Worm (Caenorhabditis elegans): ENCODE results near the gene F26F2.10.
"Not testable (repeated sequence)": the region's sequence is repeated elsewhere in the genome, so short reads cannot be mapped to it uniquely, and the experiment has no call there.

The F26F2.10 gene

ce11 chrV:20564054-20564453, 30.6 kb downstream of the F26F2.10 start, which contains the start of gene F26F2.13:
Gene F26F2.13 (plus strand): TSS chrV:20564354.
- TF ChIP-seq W03F9.2, dao-5, him-1 (tag; optimal IDR thresholded peaks at IDR 0.05): not testable (repeated sequence)

- TF ChIP-seq W03F9.2 (tag; optimal IDR thresholded peaks at IDR 0.05) (no peak), dao-5 (tag; optimal IDR thresholded peaks at IDR 0.05) (no peak), him-1 (tag; optimal IDR thresholded peaks at IDR 0.05) (no peak)
Measured at ce11 chrV:20561795-20562194, 32.9 kb downstream of the F26F2.10 start, which contains the start of gene F26F2.1. Gene F26F2.1 (minus strand): TSS chrV:20561895.

- TF ChIP-seq W03F9.2 (tag; optimal IDR thresholded peaks at IDR 0.05) (no peak), him-1 (tag; optimal IDR thresholded peaks at IDR 0.05) (no peak), dao-5 (tag; optimal IDR thresholded peaks at IDR 0.05) (no peak)
Measured at ce11 chrV:20558270-20558669, 36.4 kb downstream of the F26F2.10 start, which contains the start of gene abf-4. Gene abf-4 (minus strand): TSS chrV:20558370.

DNA sequence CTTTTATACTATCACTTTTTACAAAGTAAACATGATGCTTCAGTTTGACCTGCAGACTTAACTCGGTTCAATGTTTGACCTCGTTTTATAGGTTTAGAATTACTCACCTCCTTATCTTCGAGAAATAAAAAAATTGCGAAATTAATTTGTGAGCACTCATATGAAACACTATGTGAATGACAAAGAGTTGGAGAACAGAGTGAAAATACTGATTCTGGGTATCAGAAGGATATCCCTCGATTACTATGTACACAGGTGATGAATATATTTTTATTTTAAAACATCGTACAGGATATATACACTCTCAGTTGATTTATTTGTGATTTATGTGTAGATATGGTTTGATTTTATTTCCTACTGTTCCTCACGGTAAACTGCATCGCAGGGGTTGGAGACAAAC, 38.4 kb downstream of the F26F2.10 start, which contains the start of gene Y38H6C.23:
TSS of gene Y38H6C.23 (minus strand) at position 101 of the 400 bp plus-strand sequence.
- TF ChIP-seq W03F9.2 (tag; optimal IDR thresholded peaks at IDR 0.05) (no peak), him-1 (tag; optimal IDR thresholded peaks at IDR 0.05) (no peak), dao-5 (tag; optimal IDR thresholded peaks at IDR 0.05) (no peak)

ce11 chrV:20555120-20555519, 39.5 kb downstream of the F26F2.10 start, which contains the start of gene Y38H6C.21:
Gene Y38H6C.21 (minus strand): TSS chrV:20555267.
- TF ChIP-seq him-1 (tag; optimal IDR thresholded peaks at IDR 0.05) = no peak
- no peak for TF ChIP-seq dao-5 (tag; optimal IDR thresholded peaks at IDR 0.05)
- no peak for TF ChIP-seq W03F9.2 (tag; optimal IDR thresholded peaks at IDR 0.05)

- no peak for TF ChIP-seq him-1 (tag; optimal IDR thresholded peaks at IDR 0.05)
- no peak for TF ChIP-seq dao-5 (tag; optimal IDR thresholded peaks at IDR 0.05)
- no peak for TF ChIP-seq W03F9.2 (tag; optimal IDR thresholded peaks at IDR 0.05)
Measured at ce11 chrV:20552971-20553370, 41.7 kb downstream of the F26F2.10 start, which contains the start of gene vmo-1. Gene vmo-1 (minus strand): TSS chrV:20553071.

DNA sequence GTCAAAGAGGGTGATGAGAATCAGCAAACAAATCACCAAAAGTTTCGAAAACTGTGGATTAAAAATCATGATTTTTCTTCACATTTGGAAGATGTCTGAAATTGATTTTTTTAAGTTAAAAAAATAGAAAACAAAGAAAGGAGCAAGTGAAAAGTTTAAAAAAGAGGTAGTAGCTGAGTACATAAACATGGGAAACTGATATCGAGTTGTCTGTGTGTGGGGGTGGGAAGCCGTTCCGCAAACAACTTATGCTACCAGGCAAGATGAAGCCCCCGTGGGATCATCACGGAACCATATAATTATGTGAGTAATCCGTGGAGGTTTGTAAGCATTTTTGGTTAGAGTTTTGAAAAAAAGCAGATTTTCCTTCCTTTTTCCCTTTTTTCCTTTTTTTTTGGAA, 43.5 kb downstream of the F26F2.10 start, which contains the start of gene Y38H6C.20:
TSS of gene Y38H6C.20 (minus strand) at position 101 of the 400 bp plus-strand sequence.
- TF ChIP-seq dao-5 (tag; optimal IDR thresholded peaks at IDR 0.05) (no peak), W03F9.2 (tag; optimal IDR thresholded peaks at IDR 0.05) (no peak), him-1 (tag; optimal IDR thresholded peaks at IDR 0.05) (no peak)

ce11 chrV:20547048-20547447, 47.6 kb downstream of the F26F2.10 start, which contains the start of gene Y38H6C.18:
Gene Y38H6C.18 (minus strand): TSS chrV:20547148.
- TF ChIP-seq dao-5 (tag; optimal IDR thresholded peaks at IDR 0.05) (no peak), him-1 (tag; optimal IDR thresholded peaks at IDR 0.05) (no peak), W03F9.2 (tag; optimal IDR thresholded peaks at IDR 0.05) (no peak)

DNA sequence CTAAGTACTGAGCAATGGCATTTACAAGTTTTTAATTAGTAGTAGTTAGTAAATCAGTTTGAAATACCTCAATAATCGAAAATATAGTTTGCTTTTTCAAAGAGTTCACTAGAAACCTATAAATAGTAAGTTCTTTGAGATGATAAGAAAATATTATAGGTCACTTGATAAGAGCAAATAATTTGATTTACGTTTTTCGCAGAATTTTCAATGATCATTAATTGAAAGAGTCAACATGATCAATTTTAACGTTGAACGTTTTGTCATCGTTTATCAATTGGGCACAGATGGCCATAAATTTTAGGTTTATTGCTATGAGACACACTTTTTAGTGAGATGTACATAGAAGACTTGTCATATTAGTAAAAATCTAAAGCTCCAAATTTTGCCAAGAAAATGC, 48.9 kb downstream of the F26F2.10 start:
- no peak for TF ChIP-seq him-1 (tag; optimal IDR thresholded peaks at IDR 0.05)
- TF ChIP-seq dao-5 (tag; optimal IDR thresholded peaks at IDR 0.05) = no peak
- TF ChIP-seq W03F9.2 (tag; optimal IDR thresholded peaks at IDR 0.05) = no peak

DNA sequence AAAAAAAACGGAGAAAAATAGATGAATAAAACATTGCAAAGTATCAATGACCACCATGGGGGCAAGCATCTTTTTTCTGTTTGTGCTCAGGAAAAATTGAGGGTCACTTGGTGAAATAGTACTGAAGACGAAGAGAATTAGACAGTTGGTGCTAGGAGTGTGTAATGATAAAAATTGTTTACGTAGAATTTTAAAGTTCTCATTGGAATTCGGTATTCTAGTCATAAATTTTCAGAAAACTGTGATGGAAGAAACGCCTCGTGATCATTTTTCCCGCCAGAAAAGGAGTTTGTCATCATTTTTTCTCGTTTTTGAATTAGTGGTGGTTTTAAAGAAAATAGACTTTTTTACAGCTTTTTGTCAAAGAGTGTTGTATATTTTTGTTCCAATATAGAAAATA, 50.0 kb downstream of the F26F2.10 start:
- TF ChIP-seq him-1 (tag; optimal IDR thresholded peaks at IDR 0.05) (no peak), W03F9.2 (tag; optimal IDR thresholded peaks at IDR 0.05) (no peak), dao-5 (tag; optimal IDR thresholded peaks at IDR 0.05) (no peak)

DNA sequence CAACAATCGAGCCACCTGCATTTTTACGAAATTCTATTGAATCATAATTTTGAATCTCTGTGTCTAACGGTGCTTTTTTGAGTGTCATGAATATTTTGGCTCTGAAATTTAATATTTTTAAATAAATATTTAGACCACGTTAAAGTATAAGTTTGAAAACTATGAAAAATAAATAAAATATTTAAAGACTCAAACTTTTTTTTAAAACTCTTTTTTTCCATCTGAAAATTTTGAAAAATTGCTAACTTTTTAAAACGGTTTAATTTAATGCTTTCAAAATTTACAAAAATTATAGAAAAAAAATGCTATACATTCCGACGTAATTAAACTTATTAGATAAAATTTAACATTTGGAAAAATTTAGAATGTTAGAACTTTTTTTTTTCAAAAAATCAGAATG, 50.6 kb downstream of the F26F2.10 start, which contains the start of gene slc-36.3:
TSS of gene slc-36.3 (minus strand) at position 101 of the 400 bp plus-strand sequence.
- no peak for TF ChIP-seq dao-5 (tag; optimal IDR thresholded peaks at IDR 0.05)
- TF ChIP-seq him-1 (tag; optimal IDR thresholded peaks at IDR 0.05) = no peak
- no peak for TF ChIP-seq W03F9.2 (tag; optimal IDR thresholded peaks at IDR 0.05)

Data from whole organism, L4/young adult.